Worm (Caenorhabditis elegans) whole organism, L3 larva: Measurements from ENCODE around the gene lim-8.

Experiments used
- R02D3.7 ChIP-seq: fragments of 150-350 bp; optimal IDR thresholded peaks from 2 replicates; lab custom pipeline; 2014; ENCODE audit warnings: missing biosample characterization, missing genetic modification characterization
- ZK546.5 ChIP-seq: sonication (generic microtip); optimal IDR thresholded peaks from 2 replicates; lab custom pipeline; 2017; ENCODE audit warnings: missing biosample characterization, missing genetic modification characterization
- aly-2 ChIP-seq: fragments of 150-350 bp; optimal IDR thresholded peaks from 2 replicates; lab custom pipeline; 2014; ENCODE audit warnings: missing biosample characterization, missing genetic modification characterization
- ama-1 ChIP-seq: fragments of 150-350 bp; optimal IDR thresholded peaks from 2 replicates; lab custom pipeline; 2018
- ceh-16 ChIP-seq: sonication (generic microtip); optimal IDR thresholded peaks from 2 replicates; lab custom pipeline; 2017; ENCODE audit warnings: missing biosample characterization, missing genetic modification characterization
- ceh-28 ChIP-seq: fragments of 150-350 bp; optimal IDR thresholded peaks from 2 replicates; lab custom pipeline; 2014; ENCODE audit warnings: missing biosample characterization, missing genetic modification reagents, missing genetic modification characterization
- ceh-82 ChIP-seq: fragments of 150-350 bp; optimal IDR thresholded peaks from 2 replicates; lab custom pipeline; 2014; ENCODE audit warnings: missing biosample characterization, missing genetic modification characterization
- ceh-9 ChIP-seq: sonication (generic microtip); optimal IDR thresholded peaks from 2 replicates; lab custom pipeline; 2018; ENCODE audit warnings: missing biosample characterization, missing genetic modification characterization
- daf-12 ChIP-seq: fragments of 150-350 bp; optimal IDR thresholded peaks from 2 replicates; lab custom pipeline; 2014; ENCODE audit warnings: missing biosample characterization, missing genetic modification reagents, missing genetic modification characterization
- egl-27 ChIP-seq: sonication (generic microtip); optimal IDR thresholded peaks from 4 replicates; lab custom pipeline; 2017; ENCODE audit warnings: missing biosample characterization, missing genetic modification reagents, missing genetic modification characterization
- elt-1 ChIP-seq: fragments of 150-350 bp; optimal IDR thresholded peaks from 2 replicates; lab custom pipeline; 2014; ENCODE audit warnings: missing biosample characterization, missing genetic modification characterization
- elt-2 ChIP-seq: sonication (generic microtip); optimal IDR thresholded peaks from 2 replicates; lab custom pipeline; 2016; ENCODE audit warnings: missing genetic modification reagents, mild to moderate bottlenecking, missing genetic modification characterization, missing compliant biosample characterization
- elt-3 ChIP-seq, 3 experiments: fragments of 150-350 bp in 1 of 3; sonication (generic microtip) in 2 of 3; optimal IDR thresholded peaks; 2 replicates in 2 of 3; 4 replicates in 1 of 3; lab custom pipeline; 2014 to 2017; ENCODE audit warnings: missing biosample characterization in 3 of 3, missing genetic modification characterization in 3 of 3
- eor-1 ChIP-seq, 2 experiments: fragments of 150-350 bp; optimal IDR thresholded peaks; 2 replicates each; lab custom pipeline; 2014 to 2018; ENCODE audit warnings: missing biosample characterization in 2 of 2, missing genetic modification characterization in 2 of 2
- fkh-10 ChIP-seq: sonication (generic microtip); optimal IDR thresholded peaks from 2 replicates; lab custom pipeline; 2017; ENCODE audit warnings: missing biosample characterization, missing genetic modification reagents, missing genetic modification characterization
- fkh-2 ChIP-seq: fragments of 150-350 bp; optimal IDR thresholded peaks from 2 replicates; lab custom pipeline; 2014; ENCODE audit warnings: missing biosample characterization, missing genetic modification reagents, missing genetic modification characterization
- fos-1 ChIP-seq: fragments of 150-350 bp; optimal IDR thresholded peaks from 2 replicates; lab custom pipeline; 2014; ENCODE audit warnings: missing biosample characterization, missing genetic modification characterization
- hmg-11 ChIP-seq: sonication (generic microtip); optimal IDR thresholded peaks from 2 replicates; lab custom pipeline; 2016; ENCODE audit warnings: missing genetic modification characterization, missing compliant biosample characterization
- jun-1 ChIP-seq: fragments of 150-350 bp; optimal IDR thresholded peaks from 2 replicates; lab custom pipeline; 2014; ENCODE audit warnings: missing biosample characterization, missing genetic modification reagents, missing genetic modification characterization
- lin-15B ChIP-seq: fragments of 150-350 bp; optimal IDR thresholded peaks from 2 replicates; lab custom pipeline; 2014; ENCODE audit warnings: missing biosample characterization, missing genetic modification characterization
- lin-39 ChIP-seq: fragments of 150-350 bp; optimal IDR thresholded peaks from 2 replicates; lab custom pipeline; 2018; ENCODE audit warnings: missing biosample characterization, missing genetic modification reagents, missing genetic modification characterization
- lsy-12 ChIP-seq: sonication (generic microtip); optimal IDR thresholded peaks from 2 replicates; lab custom pipeline; 2016; ENCODE audit warnings: mild to moderate bottlenecking, missing genetic modification characterization, missing compliant biosample characterization
- mdl-1 ChIP-seq: fragments of 150-350 bp; optimal IDR thresholded peaks from 2 replicates; lab custom pipeline; 2014; ENCODE audit warnings: missing biosample characterization, missing genetic modification characterization
- mml-1 ChIP-seq: fragments of 150-350 bp; sonication (generic microtip); optimal IDR thresholded peaks from 3 replicates; lab custom pipeline; 2014; ENCODE audit warnings: missing biosample characterization, missing genetic modification characterization
- nfya-1 ChIP-seq: sonication (generic microtip); optimal IDR thresholded peaks from 2 replicates; lab custom pipeline; 2017; ENCODE audit warnings: missing genetic modification characterization, mild to moderate bottlenecking, missing compliant biosample characterization, antibody characterized with exemption, moderate library complexity; ENCODE audit not compliant: insufficient read depth
- nhr-11 ChIP-seq: fragments of 150-350 bp; optimal IDR thresholded peaks from 2 replicates; lab custom pipeline; 2014; ENCODE audit warnings: missing biosample characterization, missing genetic modification characterization
- nhr-12 ChIP-seq: fragments of 150-350 bp; optimal IDR thresholded peaks from 2 replicates; lab custom pipeline; 2014; ENCODE audit warnings: missing biosample characterization, missing genetic modification characterization
- nhr-23 ChIP-seq: fragments of 150-350 bp; optimal IDR thresholded peaks from 2 replicates; lab custom pipeline; 2014; ENCODE audit warnings: missing biosample characterization, missing genetic modification reagents, missing genetic modification characterization
- nhr-25 ChIP-seq: sonication (generic microtip); optimal IDR thresholded peaks from 2 replicates; lab custom pipeline; 2017; ENCODE audit warnings: missing biosample characterization, missing genetic modification characterization
- nhr-28 ChIP-seq: fragments of 150-350 bp; optimal IDR thresholded peaks from 2 replicates; lab custom pipeline; 2014; ENCODE audit warnings: missing biosample characterization, missing genetic modification characterization
- nhr-43 ChIP-seq: sonication (generic microtip); optimal IDR thresholded peaks from 2 replicates; lab custom pipeline; 2016; ENCODE audit warnings: mild to moderate bottlenecking, missing genetic modification characterization, missing compliant biosample characterization; ENCODE audit not compliant: poor library complexity, severe bottlenecking
- nhr-76 ChIP-seq: fragments of 150-350 bp; sonication (generic microtip); optimal IDR thresholded peaks from 5 replicates; lab custom pipeline; 2014; ENCODE audit warnings: missing biosample characterization, missing genetic modification characterization
- nhr-77 ChIP-seq: fragments of 150-350 bp; optimal IDR thresholded peaks from 2 replicates; lab custom pipeline; 2014; ENCODE audit warnings: missing biosample characterization, missing genetic modification characterization
- pha-4 ChIP-seq: fragments of 150-350 bp; optimal IDR thresholded peaks from 2 replicates; lab custom pipeline; 2014; ENCODE audit warnings: missing biosample characterization, missing genetic modification reagents, missing genetic modification characterization
- sea-2 ChIP-seq: fragments of 150-350 bp; sonication (generic microtip); optimal IDR thresholded peaks from 4 replicates; lab custom pipeline; 2014; ENCODE audit warnings: missing biosample characterization, missing genetic modification reagents, missing genetic modification characterization
- skn-1 ChIP-seq: fragments of 150-350 bp; optimal IDR thresholded peaks from 2 replicates; lab custom pipeline; 2014; ENCODE audit warnings: missing biosample characterization, missing genetic modification characterization
- snpc-4 ChIP-seq: fragments of 150-350 bp; optimal IDR thresholded peaks from 2 replicates; lab custom pipeline; 2014; ENCODE audit warnings: missing biosample characterization, missing genetic modification characterization
- tbx-2 ChIP-seq: sonication (generic microtip); optimal IDR thresholded peaks from 2 replicates; lab custom pipeline; 2016; ENCODE audit warnings: mild to moderate bottlenecking, missing genetic modification characterization, missing compliant biosample characterization
- unc-39 ChIP-seq: sonication (generic microtip); optimal IDR thresholded peaks from 4 replicates; lab custom pipeline; 2017; ENCODE audit warnings: missing biosample characterization, missing genetic modification characterization
- unc-62 ChIP-seq: fragments of 150-350 bp; sonication (generic microtip); optimal IDR thresholded peaks from 4 replicates; lab custom pipeline; 2014; ENCODE audit warnings: missing biosample characterization, missing genetic modification reagents, missing genetic modification characterization
- zag-1 ChIP-seq: fragments of 150-350 bp; optimal IDR thresholded peaks from 2 replicates; lab custom pipeline; 2014; ENCODE audit warnings: missing biosample characterization, missing genetic modification characterization
- ztf-11 ChIP-seq: fragments of 150-350 bp; optimal IDR thresholded peaks from 2 replicates; lab custom pipeline; 2014; ENCODE audit warnings: missing biosample characterization, missing genetic modification characterization
- ztf-4 ChIP-seq: fragments of 150-350 bp; optimal IDR thresholded peaks from 2 replicates; lab custom pipeline; 2014; ENCODE audit warnings: missing biosample characterization, missing genetic modification characterization

Gene lim-8

ce11 chrIII:6802488-6802887 is at the start of gene lim-8:
Gene lim-8 (plus strand): TSS chrIII:6802788.
- TF ChIP-seq elt-1 (tag; lab: Kevin White, UChicago), result no peak
- no peak for TF ChIP-seq mdl-1 (tag; lab: Kevin White, UChicago)
- no peak for TF ChIP-seq ZK546.5 (tag; lab: Kevin White, UChicago)
- TF ChIP-seq unc-62 (GFP tag; lab: Kevin White, UChicago), result no peak
- TF ChIP-seq eor-1 (tag; optimal IDR thresholded peaks at IDR 0.05; lab: Kevin White, UChicago), result no peak
- no peak for TF ChIP-seq nhr-28 (tag; lab: Kevin White, UChicago)
- no peak for TF ChIP-seq fkh-2
- no peak for TF ChIP-seq nhr-77 (tag; lab: Kevin White, UChicago)
- no peak for TF ChIP-seq elt-3 (tag; optimal IDR thresholded peaks at IDR 0.05; lab: Kevin White, UChicago)
- TF ChIP-seq egl-27 (tag; lab: Kevin White, UChicago), result no peak
- no peak for TF ChIP-seq ztf-4 (tag; lab: Kevin White, UChicago)
- no peak for TF ChIP-seq ceh-16
- TF ChIP-seq unc-39 (tag; lab: Kevin White, UChicago), result no peak
- TF ChIP-seq ceh-82, result no peak
- no peak for TF ChIP-seq nhr-11 (tag; lab: Kevin White, UChicago)
- TF ChIP-seq ztf-11 (tag; lab: Kevin White, UChicago), result no peak
- no peak for TF ChIP-seq nhr-25 (tag; lab: Kevin White, UChicago)
- TF ChIP-seq jun-1 (tag; lab: Kevin White, UChicago), result no peak
- no peak for TF ChIP-seq lsy-12
- TF ChIP-seq snpc-4 (tag; lab: Kevin White, UChicago), result no peak

- TF ChIP-seq sea-2 (GFP tag; lab: Kevin White, UChicago) (no peak), nhr-12 (tag; lab: Kevin White, UChicago) (no peak), mml-1 (tag; lab: Kevin White, UChicago) (no peak), daf-12 (tag; lab: Kevin White, UChicago) (no peak), nhr-11 (tag; lab: Kevin White, UChicago) (no peak), nhr-25 (tag; lab: Kevin White, UChicago) (no peak), aly-2 (tag; lab: Kevin White, UChicago) (no peak), eor-1 (tag; optimal IDR thresholded peaks at IDR 0.05; lab: Kevin White, UChicago) (no peak), nhr-76 (tag; lab: Kevin White, UChicago) (no peak)
These were observed 45.8 kb upstream of the lim-8 start for ce11 chrIII:6756769-6757168.

- TF ChIP-seq lin-15B (tag; lab: Kevin White, UChicago) (no peak), unc-62 (GFP tag; lab: Kevin White, UChicago) (no peak), unc-39 (tag; lab: Kevin White, UChicago) (no peak), ceh-16 (no peak), fos-1 (tag; lab: Kevin White, UChicago) (no peak), pha-4 (tag; lab: Kevin White, UChicago) (no peak), ztf-11 (tag; lab: Kevin White, UChicago) (no peak), ama-1 (no peak), nhr-23 (tag; lab: Kevin White, UChicago) (no peak), nfya-1 (tag; lab: Kevin White, UChicago) (no peak), ztf-4 (tag; lab: Kevin White, UChicago) (no peak), ceh-9 (no peak), ZK546.5 (tag; lab: Kevin White, UChicago) (no peak), mml-1 (tag; lab: Kevin White, UChicago) (no peak)
- TF ChIP-seq, all 47 proteins: peak for 0
These were observed 7.3 kb upstream of the lim-8 start, which contains the start of gene R05H11.1 for ce11 chrIII:6795326-6795725. Gene R05H11.1 (plus strand): TSS chrIII:6795626.

ce11 chrIII:6797965-6798364 is 4.6 kb upstream of the lim-8 start, which contains the start of gene R05H11.2:
Gene R05H11.2 (plus strand): TSS chrIII:6798297.
- no peak for TF ChIP-seq hmg-11 (tag; lab: Kevin White, UChicago)
- peak; percentile 69 for TF ChIP-seq nhr-23 (tag; lab: Kevin White, UChicago)
- TF ChIP-seq nhr-43 (tag; lab: Kevin White, UChicago), result peak; percentile 29
- no peak for TF ChIP-seq tbx-2 (tag; lab: Kevin White, UChicago)
- TF ChIP-seq nhr-25 (tag; lab: Kevin White, UChicago), result peak; percentile 84
- TF ChIP-seq lin-15B (tag; lab: Kevin White, UChicago), result peak; percentile 1
- TF ChIP-seq jun-1 (tag; lab: Kevin White, UChicago), result no peak
- TF ChIP-seq ceh-16, result no peak
- peak; percentile 29 for TF ChIP-seq lsy-12
- no peak for TF ChIP-seq skn-1 (tag; lab: Kevin White, UChicago)
- TF ChIP-seq ceh-9, result no peak
- no peak for TF ChIP-seq aly-2 (tag; lab: Kevin White, UChicago)
- no peak for TF ChIP-seq R02D3.7 (tag; lab: Kevin White, UChicago)
- no peak for TF ChIP-seq ceh-82
- no peak for TF ChIP-seq zag-1 (tag; lab: Kevin White, UChicago)
- TF ChIP-seq ztf-11 (tag; lab: Kevin White, UChicago), result no peak
- no peak for TF ChIP-seq fkh-10 (GFP tag; lab: Kevin White, UChicago)
- TF ChIP-seq nhr-76 (tag; lab: Kevin White, UChicago), result no peak
- no peak for TF ChIP-seq elt-2 (tag; lab: Kevin White, UChicago)
- TF ChIP-seq eor-1 (tag; optimal IDR thresholded peaks at IDR 0.05; lab: Kevin White, UChicago), result no peak
- TF ChIP-seq ZK546.5 (tag; lab: Kevin White, UChicago), result no peak
- TF ChIP-seq ceh-28 (tag; lab: Kevin White, UChicago), result peak; percentile 46
- no peak for TF ChIP-seq pha-4 (tag; lab: Kevin White, UChicago)
- no peak for TF ChIP-seq nhr-12 (tag; lab: Kevin White, UChicago)
- TF ChIP-seq sea-2 (GFP tag; lab: Kevin White, UChicago), result no peak
- TF ChIP-seq elt-3 (tag; optimal IDR thresholded peaks at IDR 0.05; lab: Kevin White, UChicago), result peak in 1 of 3 experiments; percentile 22
- no peak for TF ChIP-seq lin-39 (tag; lab: Kevin White, UChicago)
- peak; percentile 55 for TF ChIP-seq nfya-1 (tag; lab: Kevin White, UChicago)
